Fruit fly (Drosophila melanogaster) whole organism, wandering third instar larva: ENCODE measurements around the gene CG13896.

Experiments used
- CrebA ChIP-seq: fragments of 200-800 bp; sonication (Bioruptor generic); optimal IDR thresholded peaks from 2 replicates; lab custom pipeline; 2016; ENCODE audit warnings: missing biosample characterization, mild to moderate bottlenecking, missing genetic modification characterization, borderline replicate concordance
- Dfd ChIP-seq: fragments of >200 bp; optimal IDR thresholded peaks from 2 replicates; lab custom pipeline; 2017; ENCODE audit warnings: missing biosample characterization, missing genetic modification characterization
- HLH106 ChIP-seq: fragments of 200-800 bp; optimal IDR thresholded peaks from 3 replicates; lab custom pipeline; 2019; ENCODE audit warnings: missing biosample characterization, mild to moderate bottlenecking, missing genetic modification characterization, moderate library complexity
- Jra ChIP-seq: sonication (Bioruptor generic); optimal IDR thresholded peaks from 2 replicates; lab custom pipeline; 2016; ENCODE audit warnings: missing biosample characterization, missing genetic modification characterization
- br ChIP-seq: fragments of 200-800 bp; sonication (Bioruptor generic); optimal IDR thresholded peaks from 2 replicates; lab custom pipeline; 2016; ENCODE audit warnings: missing biosample characterization, missing genetic modification characterization
- brk ChIP-seq: fragments of 200-800 bp; sonication (Bioruptor generic); optimal IDR thresholded peaks from 2 replicates; lab custom pipeline; 2016; ENCODE audit warnings: missing biosample characterization, mild to moderate bottlenecking, missing genetic modification characterization
- dmrt93B ChIP-seq: fragments of 200-800 bp; sonication (Bioruptor generic); optimal IDR thresholded peaks from 2 replicates; lab custom pipeline; 2018; ENCODE audit warnings: missing biosample characterization, mild to moderate bottlenecking, missing genetic modification characterization
- pan ChIP-seq: fragments of >200 bp; optimal IDR thresholded peaks from 2 replicates; lab custom pipeline; 2017
- psq ChIP-seq: fragments of 200-800 bp; sonication (Bioruptor generic); optimal IDR thresholded peaks from 3 replicates; lab custom pipeline; 2017; ENCODE audit warnings: missing biosample characterization, mild to moderate bottlenecking, missing genetic modification characterization, moderate library complexity
- rgr ChIP-seq: fragments of 200-800 bp; sonication (Bioruptor generic); optimal IDR thresholded peaks from 3 replicates; lab custom pipeline; 2016; ENCODE audit warnings: missing biosample characterization, mild to moderate bottlenecking, missing genetic modification characterization
- usp ChIP-seq: fragments of >200 bp; optimal IDR thresholded peaks from 2 replicates; lab custom pipeline; 2017; ENCODE audit warnings: missing biosample characterization, missing genetic modification characterization
- woc ChIP-seq: sonication (Bioruptor generic); optimal IDR thresholded peaks from 2 replicates; lab custom pipeline; 2016; ENCODE audit warnings: missing biosample characterization, mild to moderate bottlenecking, missing genetic modification characterization

- no peak for TF ChIP-seq dmrt93B (GFP tag; lab: Kevin White, UChicago)
- TF ChIP-seq psq (GFP tag; lab: Kevin White, UChicago), result no peak
- TF ChIP-seq usp, result no peak
- no peak for TF ChIP-seq br (GFP tag; lab: Kevin White, UChicago)
- TF ChIP-seq pan (lab: Kevin White, UChicago), result no peak
- no peak for TF ChIP-seq CrebA
- TF ChIP-seq Dfd (GFP tag; lab: Kevin White, UChicago), result no peak
- no peak for TF ChIP-seq woc (GFP tag; lab: Kevin White, UChicago)
- TF ChIP-seq Jra (GFP tag; lab: Kevin White, UChicago), result no peak
- TF ChIP-seq brk (GFP tag; lab: Kevin White, UChicago), result no peak
- no peak for TF ChIP-seq rgr (GFP tag; lab: Kevin White, UChicago)
- TF ChIP-seq HLH106 (tag; lab: Kevin White, UChicago), result no peak
Measured at dm6 chr3L:736542-737166, 25.0 kb upstream of the CG13896 start.
